Worm (Caenorhabditis elegans) whole organism, L3 larva: ENCODE measurements around the gene F54C8.1.

Source experiments
- ama-1 ChIP-seq: fragments of 150-350 bp; optimal IDR thresholded peaks from 2 replicates; lab custom pipeline; 2018
- ceh-16 ChIP-seq: sonication (generic microtip); optimal IDR thresholded peaks from 2 replicates; lab custom pipeline; 2017; ENCODE audit warnings: missing biosample characterization, missing genetic modification characterization
- ceh-28 ChIP-seq: fragments of 150-350 bp; optimal IDR thresholded peaks from 2 replicates; lab custom pipeline; 2014; ENCODE audit warnings: missing biosample characterization, missing genetic modification reagents, missing genetic modification characterization
- elt-1 ChIP-seq: fragments of 150-350 bp; optimal IDR thresholded peaks from 2 replicates; lab custom pipeline; 2014; ENCODE audit warnings: missing biosample characterization, missing genetic modification characterization
- fkh-2 ChIP-seq: fragments of 150-350 bp; optimal IDR thresholded peaks from 2 replicates; lab custom pipeline; 2014; ENCODE audit warnings: missing biosample characterization, missing genetic modification reagents, missing genetic modification characterization
- mdl-1 ChIP-seq: fragments of 150-350 bp; optimal IDR thresholded peaks from 2 replicates; lab custom pipeline; 2014; ENCODE audit warnings: missing biosample characterization, missing genetic modification characterization
- nfya-1 ChIP-seq: sonication (generic microtip); optimal IDR thresholded peaks from 2 replicates; lab custom pipeline; 2017; ENCODE audit warnings: missing genetic modification characterization, mild to moderate bottlenecking, missing compliant biosample characterization, antibody characterized with exemption, moderate library complexity; ENCODE audit not compliant: insufficient read depth
- nhr-11 ChIP-seq: fragments of 150-350 bp; optimal IDR thresholded peaks from 2 replicates; lab custom pipeline; 2014; ENCODE audit warnings: missing biosample characterization, missing genetic modification characterization
- nhr-12 ChIP-seq: fragments of 150-350 bp; optimal IDR thresholded peaks from 2 replicates; lab custom pipeline; 2014; ENCODE audit warnings: missing biosample characterization, missing genetic modification characterization
- nhr-25 ChIP-seq: sonication (generic microtip); optimal IDR thresholded peaks from 2 replicates; lab custom pipeline; 2017; ENCODE audit warnings: missing biosample characterization, missing genetic modification characterization
- nhr-76 ChIP-seq: fragments of 150-350 bp; sonication (generic microtip); optimal IDR thresholded peaks from 5 replicates; lab custom pipeline; 2014; ENCODE audit warnings: missing biosample characterization, missing genetic modification characterization
- nhr-77 ChIP-seq: fragments of 150-350 bp; optimal IDR thresholded peaks from 2 replicates; lab custom pipeline; 2014; ENCODE audit warnings: missing biosample characterization, missing genetic modification characterization
- pha-4 ChIP-seq: fragments of 150-350 bp; optimal IDR thresholded peaks from 2 replicates; lab custom pipeline; 2014; ENCODE audit warnings: missing biosample characterization, missing genetic modification reagents, missing genetic modification characterization
- zag-1 ChIP-seq: fragments of 150-350 bp; optimal IDR thresholded peaks from 2 replicates; lab custom pipeline; 2014; ENCODE audit warnings: missing biosample characterization, missing genetic modification characterization

DNA sequence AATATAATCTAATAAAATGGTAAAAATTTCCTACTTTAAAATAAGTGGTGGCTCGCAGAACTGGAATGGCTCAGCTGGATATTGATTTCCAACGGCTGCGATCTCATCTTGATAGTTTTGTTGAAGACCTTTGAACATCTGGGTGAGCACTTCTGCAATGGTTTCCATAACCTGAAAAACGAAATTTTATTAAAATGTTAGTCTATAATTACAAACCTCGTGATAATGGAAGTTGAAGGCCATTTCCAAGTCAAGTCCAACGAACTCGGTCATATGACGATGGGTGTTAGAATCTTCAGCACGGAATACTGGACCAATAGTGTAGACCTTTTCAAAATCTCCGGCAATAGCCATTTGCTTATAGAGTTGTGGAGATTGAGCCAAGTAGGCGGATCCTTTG is 50.3 kb downstream of the F54C8.1 start:
- no peak for TF ChIP-seq nhr-11 (tag; lab: Kevin White, UChicago)
- no peak for TF ChIP-seq zag-1 (tag; lab: Kevin White, UChicago)
- TF ChIP-seq ama-1: no peak
- no peak for TF ChIP-seq mdl-1 (tag; lab: Kevin White, UChicago)
- TF ChIP-seq elt-1 (tag; lab: Kevin White, UChicago): no peak
- no peak for TF ChIP-seq nhr-77 (tag; lab: Kevin White, UChicago)
- no peak for TF ChIP-seq nhr-25 (tag; lab: Kevin White, UChicago)
- TF ChIP-seq ceh-28 (tag; lab: Kevin White, UChicago): no peak
- TF ChIP-seq fkh-2 (tag; lab: Kevin White, UChicago): no peak
- TF ChIP-seq nhr-12 (tag; lab: Kevin White, UChicago): no peak
- TF ChIP-seq nfya-1: no peak
- TF ChIP-seq ceh-16 (tag; lab: Kevin White, UChicago): no peak
- no peak for TF ChIP-seq pha-4 (tag; lab: Kevin White, UChicago)
- no peak for TF ChIP-seq nhr-76 (tag; lab: Kevin White, UChicago)
